Fruit fly (Drosophila melanogaster): Measurements from ENCODE around the gene CG17321.
A peak's percentile ranks its signal among the peaks of the same experiment; 100 is the strongest.

The CG17321 gene

DNA sequence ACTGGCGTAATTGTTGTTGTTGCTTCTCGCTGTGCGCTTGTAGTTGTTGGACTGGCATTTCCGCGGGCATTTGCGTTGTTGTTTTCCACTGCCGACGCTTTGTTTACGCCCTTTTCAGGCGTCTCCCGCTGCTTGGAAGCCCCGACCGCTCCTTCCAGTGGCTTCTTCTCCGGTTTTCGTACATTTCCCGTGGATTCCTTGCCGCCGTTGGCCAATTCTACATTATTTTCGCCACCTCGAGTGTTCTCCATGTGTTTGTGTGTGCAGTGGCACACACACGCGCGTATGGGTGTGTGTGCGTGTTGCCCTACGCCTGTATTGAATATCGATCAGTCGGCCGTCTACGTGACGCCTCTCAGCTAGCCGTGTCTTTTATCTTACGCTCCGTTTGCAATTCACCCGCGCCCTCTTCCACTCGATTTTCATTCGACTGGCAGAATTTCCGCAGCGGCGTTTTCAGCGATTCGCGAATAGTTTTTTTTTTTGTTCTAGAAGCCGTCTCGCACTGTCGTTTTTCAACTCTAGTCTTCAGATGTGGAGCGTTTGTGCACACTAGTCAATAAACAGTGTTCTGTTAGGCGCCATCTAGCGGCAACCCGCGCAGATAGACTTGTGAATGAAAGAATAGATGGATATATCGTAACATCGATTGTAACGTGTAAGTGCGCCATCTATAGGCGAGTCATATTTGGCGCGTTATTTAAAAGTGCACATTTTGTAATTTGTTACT is 5.7 kb upstream of the CG17321 start, which contains the start of gene CG10600 (continued):
- TF ChIP-seq Ets96B (tag; optimal IDR thresholded peaks at IDR 0.05): peak; percentile 24
- TF ChIP-seq Ets21C (GFP tag; optimal IDR thresholded peaks at IDR 0.05): no peak
- peak; percentile 80 for TF ChIP-seq lz (GFP tag; optimal IDR thresholded peaks at IDR 0.05)
- peak; percentile 57 for TF ChIP-seq CG10669 (GFP tag; optimal IDR thresholded peaks at IDR 0.05)
- TF ChIP-seq Sox14 (GFP tag; optimal IDR thresholded peaks at IDR 0.05): peak; percentile 89
- TF ChIP-seq Smox (GFP tag; optimal IDR thresholded peaks at IDR 0.05): no peak
- TF ChIP-seq CG11902 (GFP tag; optimal IDR thresholded peaks at IDR 0.05): peak; percentile 42
- TF ChIP-seq CG1621 (tag; optimal IDR thresholded peaks at IDR 0.05): peak; percentile 51
- 0 out of 3 replicates have a peak, but pooled peaks have one; percentile 36 for TF ChIP-seq eg (GFP tag; IDR thresholded peaks at IDR 0.05)
- TF ChIP-seq fd85E (GFP tag; optimal IDR thresholded peaks at IDR 0.05): peak; percentile 56
- TF ChIP-seq salr (GFP tag; optimal IDR thresholded peaks at IDR 0.05): peak; percentile 54 to 62
- no peak for TF ChIP-seq Hr4 (GFP tag; optimal IDR thresholded peaks at IDR 0.05)
- no peak for TF ChIP-seq pdm3 (GFP tag; optimal IDR thresholded peaks at IDR 0.05)
- TF ChIP-seq CG10631 (GFP tag; optimal IDR thresholded peaks at IDR 0.05): peak; percentile 62
- TF ChIP-seq acj6 (GFP tag; optimal IDR thresholded peaks at IDR 0.05): no peak
- peak; percentile 81 for TF ChIP-seq Hr39 (GFP tag; optimal IDR thresholded peaks at IDR 0.05)
- peak; percentile 81 for TF ChIP-seq CG3919 (GFP tag; optimal IDR thresholded peaks at IDR 0.05)
- peak; percentile 66 for TF ChIP-seq achi (GFP tag; optimal IDR thresholded peaks at IDR 0.05)
- TF ChIP-seq cyc (GFP tag; optimal IDR thresholded peaks at IDR 0.05): peak; percentile 85
- TF ChIP-seq CG6854 (GFP tag; optimal IDR thresholded peaks at IDR 0.05): no peak
- TF ChIP-seq Sox102F (GFP tag; optimal IDR thresholded peaks at IDR 0.05): peak; percentile 82
- no peak for TF ChIP-seq CG11762 (GFP tag; optimal IDR thresholded peaks at IDR 0.05; ENCODE audit: insufficient read depth)
- TF ChIP-seq CG7368 (GFP tag; optimal IDR thresholded peaks at IDR 0.05): peak; percentile 65
- TF ChIP-seq svp (GFP tag): peak; percentile 91
- TF ChIP-seq fkh (GFP tag; optimal IDR thresholded peaks at IDR 0.05): peak; percentile 77
- peak; percentile 55 for TF ChIP-seq dsx (GFP tag; optimal IDR thresholded peaks at IDR 0.05; ENCODE audit: poor library complexity, severe bottlenecking)
- peak; percentile 76 for TF ChIP-seq topi (GFP tag; optimal IDR thresholded peaks at IDR 0.05)
- TF ChIP-seq Eip78C (GFP tag): peak; percentile 95

DNA sequence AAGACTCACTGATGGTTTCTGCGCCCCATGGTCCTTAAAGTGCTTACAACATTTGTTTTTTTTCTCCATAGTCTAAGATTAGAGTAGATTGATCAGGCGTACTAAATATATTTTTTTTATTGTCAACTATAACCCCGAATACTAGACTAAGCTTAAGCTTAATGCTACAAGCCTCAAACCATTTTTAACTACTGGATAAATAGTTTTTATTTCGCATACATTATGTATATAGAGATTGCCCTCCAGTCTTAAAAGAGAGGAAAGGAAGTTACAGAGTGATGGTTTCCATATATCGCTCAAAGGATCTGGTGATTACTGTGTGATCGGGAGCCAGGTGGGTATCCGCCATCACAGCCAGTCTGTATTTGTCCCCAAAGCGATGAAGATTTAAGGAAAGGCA is 3.8 kb upstream of the CG17321 start, which contains the start of gene CG31752:
CG31752 (minus strand) TSS at position 101 of the 400 bp plus-strand sequence.
- no peak for TF ChIP-seq CG8119 (GFP tag; IDR thresholded peaks at IDR 0.05)
- TF ChIP-seq CG8632 (GFP tag; optimal IDR thresholded peaks at IDR 0.05): no peak
- TF ChIP-seq Eip93F (GFP tag; optimal IDR thresholded peaks at IDR 0.05): no peak
- no peak for TF ChIP-seq CG6276 (GFP tag; optimal IDR thresholded peaks at IDR 0.05)
- TF ChIP-seq CG10669 (GFP tag; optimal IDR thresholded peaks at IDR 0.05): no peak
- no peak for TF ChIP-seq dsx (GFP tag; optimal IDR thresholded peaks at IDR 0.05; ENCODE audit: poor library complexity, severe bottlenecking)
- TF ChIP-seq Hr38 (GFP tag; optimal IDR thresholded peaks at IDR 0.05): no peak
- no peak for TF ChIP-seq Hr39 (GFP tag; optimal IDR thresholded peaks at IDR 0.05)
- TF ChIP-seq acj6 (GFP tag; optimal IDR thresholded peaks at IDR 0.05): no peak
- TF ChIP-seq vri (GFP tag; optimal IDR thresholded peaks at IDR 0.05): no peak
- no peak for TF ChIP-seq Met (GFP tag; optimal IDR thresholded peaks at IDR 0.05)
- no peak for TF ChIP-seq fd59A (GFP tag; optimal IDR thresholded peaks at IDR 0.05)
- no peak for TF ChIP-seq Ets21C (GFP tag; optimal IDR thresholded peaks at IDR 0.05)
- TF ChIP-seq Hr4 (GFP tag; optimal IDR thresholded peaks at IDR 0.05): no peak
- TF ChIP-seq CG6854 (GFP tag; optimal IDR thresholded peaks at IDR 0.05): no peak
- no peak for TF ChIP-seq OdsH (GFP tag; optimal IDR thresholded peaks at IDR 0.05)
- TF ChIP-seq CG11294 (GFP tag; IDR thresholded peaks at IDR 0.05): no peak

DNA sequence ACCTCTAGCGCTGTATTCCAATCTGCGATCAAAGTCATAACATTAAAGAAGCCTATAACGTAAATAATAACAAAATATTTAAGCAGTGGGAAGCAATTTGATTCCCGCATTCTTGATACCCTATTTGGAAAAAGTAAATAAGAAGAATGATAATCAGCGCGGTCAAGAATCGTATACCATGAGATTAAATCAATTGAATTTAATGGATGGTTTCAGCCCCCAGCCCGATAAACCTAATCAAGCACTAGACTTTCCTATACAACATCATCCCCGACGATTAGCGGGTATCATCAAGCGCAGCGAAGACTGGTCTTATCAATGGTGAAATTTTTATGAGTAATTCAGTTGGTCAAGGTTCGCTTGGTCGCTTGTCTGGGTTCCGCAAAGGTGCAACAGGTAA is 1.4 kb upstream of the CG17321 start:
- TF ChIP-seq CG11762 (GFP tag; optimal IDR thresholded peaks at IDR 0.05; ENCODE audit: insufficient read depth): no peak
- no peak for TF ChIP-seq CG32006 (GFP tag; optimal IDR thresholded peaks at IDR 0.05)
- TF ChIP-seq Sox102F (GFP tag; optimal IDR thresholded peaks at IDR 0.05): peak; percentile 35
- TF ChIP-seq lz (GFP tag; optimal IDR thresholded peaks at IDR 0.05): peak; percentile 48
- no peak for TF ChIP-seq CG3032 (tag; optimal IDR thresholded peaks at IDR 0.05)
- TF ChIP-seq Met (GFP tag; optimal IDR thresholded peaks at IDR 0.05): peak; percentile 41
- TF ChIP-seq Hr39 (GFP tag; optimal IDR thresholded peaks at IDR 0.05): peak; percentile 52
- peak; percentile 38 for TF ChIP-seq CG31627 (GFP tag; optimal IDR thresholded peaks at IDR 0.05)
- peak; percentile 62 for TF ChIP-seq esn (GFP tag; optimal IDR thresholded peaks at IDR 0.05)
- TF ChIP-seq vri (GFP tag; optimal IDR thresholded peaks at IDR 0.05): peak; percentile 64
- TF ChIP-seq topi (GFP tag; optimal IDR thresholded peaks at IDR 0.05): no peak

Data from whole organism, prepupa.